Worm (Caenorhabditis elegans): Measurements from ENCODE around the gene W07A12.8.

W07A12.8 gene

DNA sequence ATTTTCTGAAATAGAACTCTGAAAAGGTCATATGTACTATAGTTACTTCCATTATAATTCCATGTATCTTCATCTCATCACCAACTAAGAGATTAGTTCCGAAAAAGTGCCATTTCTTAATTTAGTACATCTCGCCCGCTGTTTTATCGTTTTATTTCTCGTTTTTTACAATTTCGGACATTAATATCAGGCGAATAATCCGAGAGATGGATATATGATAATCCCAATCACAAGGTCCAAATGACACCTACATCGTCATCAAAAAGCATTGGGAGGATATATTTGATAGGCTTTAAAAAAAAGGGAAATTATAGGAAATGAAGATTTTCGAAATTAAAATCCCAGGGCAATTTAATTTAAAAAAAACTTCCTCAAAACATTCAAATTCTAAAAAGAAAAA, 45.3 kb downstream of the W07A12.8 start:
- TF ChIP-seq unc-120 (tag; optimal IDR thresholded peaks at IDR 0.05; ENCODE audit: poor library complexity, severe bottlenecking), result no peak

DNA sequence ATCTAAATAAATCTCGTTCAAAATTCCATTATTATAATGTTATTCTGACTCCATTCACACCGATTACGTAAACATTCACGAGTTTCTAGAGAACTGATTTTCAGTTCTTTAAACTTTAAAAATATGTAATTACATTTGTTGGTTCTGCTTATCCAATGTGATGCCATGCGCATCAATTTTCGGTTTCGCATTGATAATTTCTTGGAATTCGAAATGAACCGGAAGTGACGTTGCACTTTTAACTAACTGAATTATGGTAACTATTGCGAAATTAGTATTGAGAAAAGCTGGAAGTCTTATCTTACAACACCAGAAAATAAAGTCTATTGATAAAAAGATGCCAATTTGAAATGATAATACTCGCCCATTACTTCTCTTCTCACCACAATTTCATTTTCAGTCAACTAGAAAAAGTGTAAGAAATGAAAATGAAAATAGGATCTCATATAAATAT, 47.8 kb downstream of the W07A12.8 start:
- no peak for TF ChIP-seq blmp-1 (tag; optimal IDR thresholded peaks at IDR 0.05)
- TF ChIP-seq mls-2 (tag; optimal IDR thresholded peaks at IDR 0.05), result no peak
- TF ChIP-seq flh-1 (GFP tag; optimal IDR thresholded peaks at IDR 0.05), result no peak
- no peak for TF ChIP-seq sem-2 (GFP tag; optimal IDR thresholded peaks at IDR 0.05)
- no peak for TF ChIP-seq ztf-11 (tag; optimal IDR thresholded peaks at IDR 0.05)

DNA sequence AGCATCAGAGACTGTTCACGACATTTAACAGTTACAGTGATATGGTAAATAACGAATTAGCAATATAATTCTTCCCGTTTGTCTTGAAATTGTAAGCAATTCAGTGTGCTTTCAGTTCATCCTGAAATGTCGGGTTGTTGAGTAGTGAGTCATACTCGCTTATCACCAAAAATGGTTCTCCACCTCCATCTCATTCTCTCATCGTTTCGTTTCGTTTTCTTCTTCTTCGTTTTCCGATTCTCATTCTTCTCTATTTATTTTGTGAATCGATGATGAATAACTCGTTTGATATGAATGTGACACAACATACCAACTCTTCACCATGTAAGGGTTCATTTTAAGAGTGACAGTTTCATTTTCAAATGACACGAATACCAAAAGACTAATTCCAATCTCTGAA, 49.2 kb downstream of the W07A12.8 start:
- TF ChIP-seq ceh-83 (GFP tag; optimal IDR thresholded peaks at IDR 0.05) (no peak), flh-1 (GFP tag; optimal IDR thresholded peaks at IDR 0.05) (no peak), lsy-2 (tag; optimal IDR thresholded peaks at IDR 0.05) (no peak), blmp-1 (tag; optimal IDR thresholded peaks at IDR 0.05) (no peak), mab-5 (tag; optimal IDR thresholded peaks at IDR 0.05) (no peak), lin-13 (tag; optimal IDR thresholded peaks at IDR 0.05) (no peak), cnd-1 (tag; optimal IDR thresholded peaks at IDR 0.05) (no peak), zip-8 (tag; optimal IDR thresholded peaks at IDR 0.05) (no peak), ceh-39 (tag; optimal IDR thresholded peaks at IDR 0.05) (no peak), nhr-237 (tag; optimal IDR thresholded peaks at IDR 0.05) (no peak), hlh-1 (tag; optimal IDR thresholded peaks at IDR 0.05) (no peak), pha-4 (tag; optimal IDR thresholded peaks at IDR 0.05) (no peak), drap-1 (GFP tag; optimal IDR thresholded peaks at IDR 0.05) (no peak), lin-32 (GFP tag; optimal IDR thresholded peaks at IDR 0.05) (no peak), unc-62 (GFP tag; optimal IDR thresholded peaks at IDR 0.05) (no peak)

DNA sequence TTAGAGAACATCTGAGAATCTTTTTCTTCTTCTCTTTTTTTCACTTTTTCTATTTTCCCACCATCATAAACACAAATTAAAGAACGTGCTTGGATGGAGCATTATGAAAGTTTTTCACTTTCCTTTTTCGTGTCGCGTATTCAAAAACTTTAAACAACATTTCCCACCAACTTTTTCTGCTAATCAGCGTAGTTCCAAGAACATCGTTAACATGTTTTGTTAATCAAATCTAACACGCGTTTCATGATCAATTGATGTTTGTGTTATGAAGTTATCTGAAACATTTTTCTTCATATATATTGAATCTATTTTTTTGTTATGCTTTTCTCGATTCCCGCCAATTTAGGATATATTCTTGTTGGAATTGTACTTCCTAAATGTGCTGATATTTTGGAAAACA, 50.0 kb downstream of the W07A12.8 start:
- no peak for TF ChIP-seq ceh-43 (GFP tag; optimal IDR thresholded peaks at IDR 0.05)
- no peak for TF ChIP-seq mls-2 (tag; optimal IDR thresholded peaks at IDR 0.05)

DNA sequence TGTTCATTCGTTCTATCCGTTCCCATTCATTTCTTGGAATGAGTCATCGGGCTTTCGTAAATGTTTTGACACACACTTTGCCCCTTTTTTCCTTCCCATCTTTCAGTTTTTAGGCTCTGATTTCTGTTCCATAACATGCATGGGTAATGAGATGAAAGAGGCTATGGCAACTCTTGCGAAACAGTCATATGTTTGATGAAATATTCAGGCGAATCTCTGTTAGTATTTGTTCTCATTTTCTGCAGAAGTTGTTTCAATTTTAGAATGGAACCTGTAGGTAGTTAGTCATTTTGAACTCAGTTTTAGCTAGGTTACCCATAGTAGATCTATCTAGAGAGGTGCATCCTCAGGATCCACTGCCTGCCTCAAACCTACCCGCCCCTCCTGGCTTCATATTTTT, 50.6 kb downstream of the W07A12.8 start:
- TF ChIP-seq ztf-11 (tag; optimal IDR thresholded peaks at IDR 0.05) (no peak), ceh-43 (GFP tag; optimal IDR thresholded peaks at IDR 0.05) (no peak), bed-3 (GFP tag; optimal IDR thresholded peaks at IDR 0.05) (no peak), nhr-76 (tag; optimal IDR thresholded peaks at IDR 0.05) (no peak), lin-32 (GFP tag; optimal IDR thresholded peaks at IDR 0.05) (no peak), elt-3 (tag; optimal IDR thresholded peaks at IDR 0.05) (no peak), unc-62 (GFP tag; optimal IDR thresholded peaks at IDR 0.05) (no peak), hlh-1 (tag; optimal IDR thresholded peaks at IDR 0.05) (no peak), nhr-237 (tag; optimal IDR thresholded peaks at IDR 0.05) (no peak), elt-1 (tag; optimal IDR thresholded peaks at IDR 0.05; ENCODE audit: borderline replicate concordance, insufficient read depth) (no peak)

DNA sequence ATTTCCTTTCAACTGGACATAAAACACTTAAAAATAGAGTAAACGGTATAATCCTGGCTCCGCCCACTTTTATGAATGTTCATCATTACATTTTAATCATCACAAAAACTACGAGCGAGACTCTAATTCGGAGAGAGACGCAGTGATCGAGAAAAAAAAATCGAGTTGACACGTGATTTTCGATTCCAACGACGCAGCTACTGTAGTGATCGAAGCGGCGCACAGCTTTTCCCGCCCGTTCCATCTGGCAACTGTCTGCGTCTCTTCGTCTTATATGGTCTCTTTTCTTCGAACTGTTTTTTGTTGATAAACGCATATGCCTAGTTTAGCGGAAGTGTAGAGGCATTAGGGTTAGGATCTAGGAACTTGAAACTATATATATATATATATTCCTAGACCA, 51.9 kb downstream of the W07A12.8 start:
- TF ChIP-seq snpc-4 (tag; optimal IDR thresholded peaks at IDR 0.05) (no peak), ces-1 (GFP tag; optimal IDR thresholded peaks at IDR 0.05) (no peak), unc-39 (tag; optimal IDR thresholded peaks at IDR 0.05) (no peak)

Data from whole organism, mixed stage, embryonic.